Fruit fly (Drosophila melanogaster) whole organism: Measurements from ENCODE around the gene CG31140.

Source experiments
- CG8478 ChIP-seq: fragments of >200 bp; optimal IDR thresholded peaks from 2 replicates; lab custom pipeline; 2018; ENCODE audit warnings: inconsistent platforms
- Dll ChIP-seq: fragments of >200 bp; optimal IDR thresholded peaks from 2 replicates; lab custom pipeline; 2017
- EcR ChIP-seq, 2 experiments: fragments of >200 bp; optimal IDR thresholded peaks; 2 replicates each; lab custom pipeline; 2017; ENCODE audit warnings: missing biosample characterization in 2 of 2, missing genetic modification characterization in 2 of 2, missing genetic modification reagents in 2 of 2
- pan ChIP-seq: fragments of >200 bp; optimal IDR thresholded peaks from 2 replicates; lab custom pipeline; 2017
- psq ChIP-seq: fragments of >200 bp; optimal IDR thresholded peaks from 2 replicates; lab custom pipeline; 2017
- usp ChIP-seq: fragments of >200 bp; optimal IDR thresholded peaks from 2 replicates; lab custom pipeline; 2017; ENCODE audit warnings: missing biosample characterization, missing genetic modification characterization, mixed read lengths

CG31140 gene

dm6 chr3R:23927429-23927828 is 35.6 kb upstream of the CG31140 start, which contains the start of gene CG13601:
TSS of gene CG13601 (minus strand) at chr3R:23927634.
- TF ChIP-seq Dll (lab: Kevin White, UChicago) (no peak), CG8478 (no peak), usp (GFP tag; lab: Kevin White, UChicago) (no peak), psq (lab: Kevin White, UChicago) (no peak), pan (lab: Kevin White, UChicago) (no peak), EcR (GFP tag; optimal IDR thresholded peaks at IDR 0.05; lab: Kevin White, UChicago) (no peak)

dm6 chr3R:23928950-23929602 is 33.9 kb upstream of the CG31140 start, which contains the start of the genes CG43998, CG43999 and CG31142:
TSS of gene CG43998 (minus strand) at chr3R:23929000.
TSS of gene CG43999 (minus strand) at chr3R:23929000.
TSS of gene CG31142 (plus strand) at chr3R:23929243.
- TF ChIP-seq CG8478, result no peak
- TF ChIP-seq pan (lab: Kevin White, UChicago), result no peak
- no peak for TF ChIP-seq psq (lab: Kevin White, UChicago)
- TF ChIP-seq Dll (lab: Kevin White, UChicago), result no peak
- TF ChIP-seq usp (GFP tag; lab: Kevin White, UChicago), result no peak

dm6 chr3R:23931095-23931728 is 31.8 kb upstream of the CG31140 start, which contains the start of the genes Rpt2 and CG13599:
TSS of gene Rpt2 (minus strand) at chr3R:23931558.
TSS of gene CG13599 (plus strand) at chr3R:23931639.
- no peak for TF ChIP-seq EcR (GFP tag; optimal IDR thresholded peaks at IDR 0.05; lab: Kevin White, UChicago)
- no peak for TF ChIP-seq pan (lab: Kevin White, UChicago)
- TF ChIP-seq Dll (lab: Kevin White, UChicago), result no peak
- no peak for TF ChIP-seq CG8478
- TF ChIP-seq usp (GFP tag; lab: Kevin White, UChicago), result no peak
- no peak for TF ChIP-seq psq (lab: Kevin White, UChicago)

dm6 chr3R:23933430-23933683 is 29.6 kb upstream of the CG31140 start, which contains the start of gene RpS19b:
TSS of gene RpS19b (minus strand) at chr3R:23933530.
- TF ChIP-seq psq (lab: Kevin White, UChicago) (no peak), pan (lab: Kevin White, UChicago) (no peak), usp (GFP tag; lab: Kevin White, UChicago) (no peak), EcR (GFP tag; optimal IDR thresholded peaks at IDR 0.05; lab: Kevin White, UChicago) (no peak), Dll (lab: Kevin White, UChicago) (no peak), CG8478 (no peak)

dm6 chr3R:23933684-23934575 is 29.1 kb upstream of the CG31140 start, which contains the start of gene CG5854:
TSS of gene CG5854 (plus strand) at chr3R:23933912.
- TF ChIP-seq EcR (GFP tag; optimal IDR thresholded peaks at IDR 0.05; lab: Kevin White, UChicago) (no peak), psq (lab: Kevin White, UChicago) (no peak), CG8478 (no peak), usp (GFP tag; lab: Kevin White, UChicago) (no peak), Dll (lab: Kevin White, UChicago) (no peak), pan (lab: Kevin White, UChicago) (no peak)

dm6 chr3R:23938564-23939122 is 24.3 kb upstream of the CG31140 start:
- no peak for TF ChIP-seq pan (lab: Kevin White, UChicago)
- TF ChIP-seq EcR (GFP tag; optimal IDR thresholded peaks at IDR 0.05; lab: Kevin White, UChicago), result no peak
- no peak for TF ChIP-seq CG8478
- TF ChIP-seq psq (lab: Kevin White, UChicago), result no peak
- no peak for TF ChIP-seq Dll (lab: Kevin White, UChicago)

dm6 chr3R:23939921-23940839 is 22.8 kb upstream of the CG31140 start:
- TF ChIP-seq usp (GFP tag; lab: Kevin White, UChicago), result no peak
- TF ChIP-seq psq (lab: Kevin White, UChicago), result no peak
- no peak for TF ChIP-seq EcR (GFP tag; optimal IDR thresholded peaks at IDR 0.05; lab: Kevin White, UChicago)
- no peak for TF ChIP-seq Dll (lab: Kevin White, UChicago)
- TF ChIP-seq pan (lab: Kevin White, UChicago), result no peak
- no peak for TF ChIP-seq CG8478

dm6 chr3R:23940840-23941364 is 22.1 kb upstream of the CG31140 start:
- no peak for TF ChIP-seq CG8478
- no peak for TF ChIP-seq psq (lab: Kevin White, UChicago)
- TF ChIP-seq usp (GFP tag; lab: Kevin White, UChicago), result no peak
- no peak for TF ChIP-seq Dll (lab: Kevin White, UChicago)
- TF ChIP-seq pan (lab: Kevin White, UChicago), result no peak
- TF ChIP-seq EcR (GFP tag; optimal IDR thresholded peaks at IDR 0.05; lab: Kevin White, UChicago), result no peak

- TF ChIP-seq pan (lab: Kevin White, UChicago) (no peak), usp (GFP tag; lab: Kevin White, UChicago) (no peak), EcR (GFP tag; optimal IDR thresholded peaks at IDR 0.05; lab: Kevin White, UChicago) (no peak), psq (lab: Kevin White, UChicago) (no peak), Dll (lab: Kevin White, UChicago) (no peak), CG8478 (no peak)
Measured at dm6 chr3R:23941643-23942424, 21.1 kb upstream of the CG31140 start.
